Worm (Caenorhabditis elegans) whole organism, L2 larva: ENCODE measurements around the gene ddx-19.

Experiments used
- alr-1 ChIP-seq: fragments of 150-350 bp; optimal IDR thresholded peaks from 2 replicates; lab custom pipeline; 2014; ENCODE audit warnings: missing biosample characterization, missing genetic modification characterization
- nhr-77 ChIP-seq: fragments of 150-350 bp; optimal IDR thresholded peaks from 2 replicates; lab custom pipeline; 2014; ENCODE audit warnings: missing biosample characterization, missing genetic modification characterization

DNA sequence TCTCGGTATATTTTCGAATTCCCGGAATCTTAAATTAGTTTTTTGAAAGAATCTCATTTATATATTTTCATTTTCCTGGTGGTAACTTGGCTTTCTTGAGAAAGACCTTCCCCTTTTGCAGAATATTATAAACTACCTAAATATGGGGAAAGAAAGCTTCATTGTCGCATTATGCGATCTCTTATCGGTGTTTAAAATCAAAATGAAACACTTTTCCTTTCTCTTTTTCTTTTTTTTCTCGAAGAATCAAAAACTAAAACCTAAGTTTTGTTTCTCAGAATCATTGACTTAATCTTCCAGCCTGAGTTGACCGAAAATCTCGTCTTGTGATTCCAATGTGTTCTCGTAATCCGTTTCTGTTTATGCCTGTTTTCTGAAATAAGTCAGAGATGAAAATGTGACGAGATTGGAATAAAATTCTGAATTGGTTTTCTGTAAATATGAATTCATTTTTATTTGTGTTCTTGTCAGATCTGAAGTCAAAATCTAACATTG lies 27.9 kb downstream of the ddx-19 start:
- TF ChIP-seq alr-1 (tag; lab: Kevin White, UChicago) (no peak), nhr-77 (tag; lab: Kevin White, UChicago) (no peak)
